Worm (Caenorhabditis elegans) whole organism, young adult: Measurements from ENCODE around the gene F53F4.1.

ENCODE experiments used
- C06A6.2 ChIP-seq: fragments of 200-800 bp; sonication (Bioruptor generic); conservative IDR thresholded peaks from 2 replicates; pipeline ENCODE4 v1.3.6; 2022; ENCODE audit warnings: missing genetic modification characterization, missing compliant biosample characterization
- F33H1.4 ChIP-seq: fragments of 200-800 bp; sonication (Bioruptor generic); IDR thresholded peaks from 2 replicates; pipeline ENCODE4 v1.3.6; 2022; ENCODE audit warnings: missing genetic modification reagents, missing genetic modification characterization, missing compliant biosample characterization
- F37B4.10 ChIP-seq: fragments of 200-800 bp; sonication (Bioruptor generic); IDR thresholded peaks from 2 replicates; pipeline ENCODE4 v1.3.6; 2022; ENCODE audit warnings: missing genetic modification characterization, missing compliant biosample characterization
- F52B5.7 ChIP-seq: sonication (generic microtip); optimal IDR thresholded peaks from 2 replicates; lab custom pipeline; 2016; ENCODE audit warnings: mild to moderate bottlenecking, missing genetic modification characterization, missing compliant biosample characterization
- F57A8.1 ChIP-seq: fragments of 200-800 bp; sonication (Bioruptor generic); optimal IDR thresholded peaks from 2 replicates; lab custom pipeline; 2018; ENCODE audit warnings: mild to moderate bottlenecking, missing genetic modification characterization, moderate library complexity, missing compliant biosample characterization
- T26A5.8 ChIP-seq: sonication (generic microtip); optimal IDR thresholded peaks from 2 replicates; lab custom pipeline; 2016; ENCODE audit warnings: missing genetic modification characterization, missing compliant biosample characterization
- Y56A3A.18 ChIP-seq: fragments of 200-800 bp; sonication (Bioruptor generic); IDR thresholded peaks from 2 replicates; pipeline ENCODE4 v1.3.6; 2022; ENCODE audit warnings: missing genetic modification reagents, missing genetic modification characterization, missing compliant biosample characterization
- Y67H2A.10 ChIP-seq: fragments of 200-800 bp; sonication (Bioruptor generic); conservative IDR thresholded peaks from 2 replicates; pipeline ENCODE4 v1.3.6; 2022; ENCODE audit warnings: missing genetic modification reagents, missing genetic modification characterization, missing compliant biosample characterization
- Y95B8A.8 ChIP-seq: fragments of 200-800 bp; sonication (Bioruptor generic); IDR thresholded peaks from 2 replicates; pipeline ENCODE4 v1.3.6; 2022; ENCODE audit warnings: missing genetic modification reagents, missing genetic modification characterization, missing compliant biosample characterization
- ama-1 ChIP-seq, 3 experiments: fragments of 150-350 bp in 1 of 3; sonication (generic microtip) in 2 of 3; optimal IDR thresholded peaks; 2 replicates each; lab custom pipeline; 2014 to 2018; ENCODE audit warnings: missing biosample characterization in 2 of 3, missing genetic modification characterization in 2 of 3, missing genetic modification reagents in 2 of 3
- atf-7 ChIP-seq: sonication (generic microtip); optimal IDR thresholded peaks from 2 replicates; lab custom pipeline; 2017; ENCODE audit warnings: mild to moderate bottlenecking, missing genetic modification characterization, missing compliant biosample characterization
- attf-5 ChIP-seq: fragments of 200-800 bp; sonication (Bioruptor generic); optimal IDR thresholded peaks from 2 replicates; lab custom pipeline; 2018; ENCODE audit warnings: mild to moderate bottlenecking, missing genetic modification characterization, missing compliant biosample characterization
- attf-6 ChIP-seq: fragments of 200-800 bp; sonication (Bioruptor generic); IDR thresholded peaks from 2 replicates; pipeline ENCODE4 v1.3.6; 2022; ENCODE audit warnings: missing genetic modification reagents, missing genetic modification characterization, missing compliant biosample characterization
- cebp-1 ChIP-seq, 2 experiments: fragments of 200-800 bp in 1 of 2; sonication (Bioruptor generic) in 1 of 2; sonication (generic microtip) in 1 of 2; IDR thresholded peaks in 1 of 2; optimal IDR thresholded peaks in 1 of 2; 2 replicates each; pipeline versions ENCODE4 v1.3.6 to Lab custom; 2017 to 2022; ENCODE audit warnings: missing compliant biosample characterization in 2 of 2, missing genetic modification characterization in 2 of 2, mild to moderate bottlenecking in 1 of 2, missing genetic modification reagents in 1 of 2, moderate library complexity in 1 of 2
- cebp-2 ChIP-seq: fragments of 200-800 bp; sonication (Bioruptor generic); IDR thresholded peaks from 2 replicates; pipeline ENCODE4 v1.3.6; 2022; ENCODE audit warnings: missing genetic modification characterization, missing compliant biosample characterization
- ceh-27 ChIP-seq: fragments of 200-800 bp; sonication (Bioruptor generic); optimal IDR thresholded peaks from 2 replicates; lab custom pipeline; 2018; ENCODE audit warnings: mild to moderate bottlenecking, missing genetic modification characterization, moderate library complexity, missing compliant biosample characterization
- chd-7 ChIP-seq: sonication (generic microtip); optimal IDR thresholded peaks from 2 replicates; lab custom pipeline; 2016; ENCODE audit warnings: mild to moderate bottlenecking, missing genetic modification characterization, moderate library complexity, missing compliant biosample characterization
- die-1 ChIP-seq: sonication (generic microtip); optimal IDR thresholded peaks from 2 replicates; lab custom pipeline; 2016; ENCODE audit warnings: missing genotype, mild to moderate bottlenecking, missing genetic modification characterization, missing compliant biosample characterization
- dox-1 ChIP-seq: fragments of 200-800 bp; sonication (Bioruptor generic); IDR thresholded peaks from 2 replicates; pipeline ENCODE4 v1.3.6; 2022; ENCODE audit warnings: missing genetic modification reagents, missing genetic modification characterization, missing compliant biosample characterization
- ekl-4 ChIP-seq: fragments of 200-800 bp; sonication (Bioruptor generic); IDR thresholded peaks from 2 replicates; pipeline ENCODE4 v1.3.6; 2022; ENCODE audit warnings: missing genetic modification reagents, missing genetic modification characterization, missing compliant biosample characterization
- gei-17 ChIP-seq: fragments of 200-800 bp; sonication (Bioruptor generic); optimal IDR thresholded peaks from 2 replicates; lab custom pipeline; 2018; ENCODE audit warnings: mild to moderate bottlenecking, missing genetic modification characterization, missing compliant biosample characterization
- hlh-12 ChIP-seq: sonication (generic microtip); optimal IDR thresholded peaks from 2 replicates; lab custom pipeline; 2016; ENCODE audit warnings: missing genetic modification characterization, missing compliant biosample characterization
- hsf-1 ChIP-seq: fragments of 200-800 bp; sonication (Bioruptor generic); IDR thresholded peaks from 2 replicates; pipeline ENCODE4 v1.3.6; 2022; ENCODE audit warnings: missing genetic modification reagents, missing genetic modification characterization, missing compliant biosample characterization
- let-526 ChIP-seq: fragments of 200-800 bp; sonication (Bioruptor generic); IDR thresholded peaks from 2 replicates; pipeline ENCODE4 v1.3.6; 2022; ENCODE audit warnings: missing genetic modification reagents, missing genetic modification characterization, missing compliant biosample characterization
- let-607 ChIP-seq, 2 experiments: fragments of 200-800 bp in 1 of 2; sonication (Bioruptor generic) in 1 of 2; sonication (generic microtip) in 1 of 2; optimal IDR thresholded peaks; 2 replicates each; lab custom pipeline; 2016 to 2018; ENCODE audit warnings: mild to moderate bottlenecking in 2 of 2, missing compliant biosample characterization in 2 of 2, missing genetic modification characterization in 2 of 2, moderate library complexity in 2 of 2, missing genotype in 1 of 2
- lin-26 ChIP-seq: fragments of 200-800 bp; sonication (Bioruptor generic); IDR thresholded peaks from 2 replicates; pipeline ENCODE4 v1.3.6; 2022; ENCODE audit warnings: missing genetic modification reagents, missing genetic modification characterization, missing compliant biosample characterization
- lin-35 ChIP-seq, 3 experiments: fragments of 150-350 bp in 2 of 3; sonication (generic microtip) in 1 of 3; optimal IDR thresholded peaks; 2 replicates each; lab custom pipeline; 2014 to 2018; ENCODE audit warnings: missing biosample characterization in 3 of 3, missing genetic modification characterization in 3 of 3, missing genetic modification reagents in 3 of 3
- lin-40 ChIP-seq: sonication (generic microtip); optimal IDR thresholded peaks from 2 replicates; lab custom pipeline; 2016; ENCODE audit warnings: missing genetic modification characterization, mild to moderate bottlenecking, missing compliant biosample characterization, missing genotype, missing genetic modification reagents
- lir-1 ChIP-seq: fragments of 200-800 bp; sonication (Bioruptor generic); conservative IDR thresholded peaks from 2 replicates; pipeline ENCODE4 v1.3.6; 2022; ENCODE audit warnings: missing genetic modification reagents, missing genetic modification characterization, missing compliant biosample characterization
- lsl-1 ChIP-seq: fragments of 200-800 bp; sonication (Bioruptor generic); optimal IDR thresholded peaks from 2 replicates; lab custom pipeline; 2018; ENCODE audit warnings: mild to moderate bottlenecking, missing genetic modification characterization, moderate library complexity, missing compliant biosample characterization
- madf-6 ChIP-seq: fragments of 200-800 bp; sonication (Bioruptor generic); IDR thresholded peaks from 2 replicates; pipeline ENCODE4 v1.3.6; 2022; ENCODE audit warnings: missing genetic modification reagents, missing genetic modification characterization, missing compliant biosample characterization
- mcd-1 ChIP-seq: fragments of 200-800 bp; sonication (Bioruptor generic); IDR thresholded peaks from 2 replicates; pipeline ENCODE4 v1.3.6; 2022; ENCODE audit warnings: missing genetic modification reagents, missing genetic modification characterization, missing compliant biosample characterization
- mes-4 ChIP-seq: sonication (generic microtip); optimal IDR thresholded peaks from 2 replicates; lab custom pipeline; 2016; ENCODE audit warnings: missing genotype, missing genetic modification characterization, missing compliant biosample characterization
- repo-1 ChIP-seq: sonication (generic microtip); optimal IDR thresholded peaks from 2 replicates; lab custom pipeline; 2017; ENCODE audit warnings: mild to moderate bottlenecking, missing genetic modification characterization, missing compliant biosample characterization
- sea-2 ChIP-seq: fragments of 200-800 bp; sonication (Bioruptor generic); IDR thresholded peaks from 2 replicates; pipeline ENCODE4 v1.3.6; 2022; ENCODE audit warnings: missing genetic modification characterization, missing compliant biosample characterization
- snpc-1.1 ChIP-seq: sonication (generic microtip); optimal IDR thresholded peaks from 2 replicates; lab custom pipeline; 2017; ENCODE audit warnings: missing genetic modification characterization, mild to moderate bottlenecking, missing compliant biosample characterization, antibody characterized with exemption, moderate library complexity, missing genotype, missing genetic modification reagents; ENCODE audit not compliant: insufficient read depth
- snpc-3.4 ChIP-seq: sonication (generic microtip); optimal IDR thresholded peaks from 2 replicates; lab custom pipeline; 2017; ENCODE audit warnings: missing genetic modification characterization, mild to moderate bottlenecking, missing compliant biosample characterization, antibody characterized with exemption, moderate library complexity, missing genotype, missing genetic modification reagents
- snpc-4 ChIP-seq, 5 experiments: fragments of 150-350 bp in 1 of 5; sonication (generic microtip) in 4 of 5; optimal IDR thresholded peaks; 2 replicates each; lab custom pipeline; 2014 to 2018; ENCODE audit warnings: missing genetic modification characterization in 5 of 5, missing biosample characterization in 3 of 5, antibody characterized with exemption in 2 of 5, mild to moderate bottlenecking in 2 of 5, missing compliant biosample characterization in 2 of 5, missing genotype in 2 of 5, moderate library complexity in 2 of 5, missing genetic modification reagents in 1 of 5
- tbp1 ChIP-seq: fragments of 200-800 bp; sonication (Bioruptor generic); optimal IDR thresholded peaks from 2 replicates; lab custom pipeline; 2018; ENCODE audit warnings: mild to moderate bottlenecking, missing genetic modification characterization, missing compliant biosample characterization
- tlf-1 ChIP-seq: fragments of 200-800 bp; sonication (Bioruptor generic); optimal IDR thresholded peaks from 2 replicates; lab custom pipeline; 2018; ENCODE audit warnings: mild to moderate bottlenecking, missing genetic modification characterization, missing compliant biosample characterization
- xnd-1 ChIP-seq: sonication (generic microtip); optimal IDR thresholded peaks from 2 replicates; lab custom pipeline; 2016; ENCODE audit warnings: missing genotype, missing genetic modification reagents, missing genetic modification characterization, missing compliant biosample characterization
- ztf-26 ChIP-seq: sonication (generic microtip); optimal IDR thresholded peaks from 2 replicates; lab custom pipeline; 2017; ENCODE audit warnings: missing genetic modification characterization, missing compliant biosample characterization

Gene F53F4.1

DNA sequence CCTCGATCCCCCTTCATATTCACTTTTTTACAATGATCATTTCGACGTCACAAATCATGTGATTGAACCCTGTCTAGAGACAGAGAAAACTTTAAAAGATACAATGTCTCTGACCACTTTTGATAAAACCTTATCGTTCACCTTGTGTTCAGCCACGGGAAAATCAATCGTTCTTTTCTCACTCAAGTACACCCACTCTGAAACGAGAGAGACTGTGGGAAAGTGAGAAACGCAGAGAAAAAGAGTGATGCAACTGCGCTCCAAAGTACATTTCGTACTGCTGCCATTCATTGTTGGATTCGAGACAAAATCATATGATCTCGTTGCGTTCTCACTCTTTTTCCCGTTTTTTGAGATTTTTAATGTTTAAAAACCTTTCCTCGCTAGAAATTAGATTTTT is 19.4 kb upstream of the F53F4.1 start (continued):
- TF ChIP-seq ama-1 (optimal IDR thresholded peaks at IDR 0.05; lab: Kevin White, UChicago) (peak; percentile 18), ama-1 (GFP tag; optimal IDR thresholded peaks at IDR 0.05; lab: Kevin White, UChicago) (no peak), lin-35 (GFP tag; optimal IDR thresholded peaks at IDR 0.05; lab: Kevin White, UChicago) (peak in 1 of 3 experiments; percentile 35), F33H1.4 (GFP tag; lab: Robert Waterston, UW) (peak; percentile 22; the same call in 1 of the 2 replicates)

DNA sequence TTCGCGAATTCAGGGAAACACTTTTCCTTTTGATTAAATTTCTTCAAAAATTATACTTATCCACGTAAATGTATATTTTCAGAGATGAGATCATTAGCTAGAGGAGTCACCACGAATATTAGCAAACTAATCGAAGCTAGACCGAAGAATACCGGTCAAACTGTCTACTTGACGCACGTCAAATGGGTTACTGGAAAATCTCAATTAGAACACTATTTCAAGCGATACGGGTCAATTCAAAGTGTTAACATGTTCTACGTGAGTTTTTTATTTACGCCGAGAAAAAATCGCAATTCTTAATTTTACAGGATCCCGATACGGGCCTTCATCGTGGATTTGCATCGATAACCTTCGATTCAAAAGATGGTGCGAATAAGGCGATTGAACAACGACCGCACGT is 18.8 kb upstream of the F53F4.1 start, which contains the start of gene slrp-1:
Gene slrp-1 (plus strand): TSS at position 83 of the 400 bp plus-strand sequence.
- TF ChIP-seq dox-1 (GFP tag; lab: Robert Waterston, UW) (peak; percentile 16; the same call in 1 of the 2 replicates), ceh-27 (GFP tag; lab: Kevin White, UChicago) (no peak), lir-1 (GFP tag; lab: Robert Waterston, UW) (0 out of 2 replicates have a peak, but pooled peaks have one; percentile 15), ekl-4 (GFP tag; lab: Robert Waterston, UW) (0 out of 2 replicates have a peak, but pooled peaks have one; percentile 21)

ce11 chrV:13566967-13567366 is 17.6 kb upstream of the F53F4.1 start:
- TF ChIP-seq mcd-1, result peak; percentile 72
- TF ChIP-seq snpc-4 (GFP tag; optimal IDR thresholded peaks at IDR 0.05; lab: Kevin White, UChicago), result no peak
- TF ChIP-seq snpc-4 (tag; optimal IDR thresholded peaks at IDR 0.05; lab: Kevin White, UChicago), result peak in 2 of 4 experiments; percentile 35 to 48
- no peak for TF ChIP-seq xnd-1 (tag; lab: Kevin White, UChicago)
- 0 out of 2 replicates have a peak, but pooled peaks have one; percentile 71 for TF ChIP-seq Y95B8A.8 (GFP tag; lab: Robert Waterston, UW)
- no peak for TF ChIP-seq lsl-1 (GFP tag; lab: Kevin White, UChicago)
- TF ChIP-seq attf-5 (GFP tag; lab: Kevin White, UChicago), result peak; percentile 23
- TF ChIP-seq Y56A3A.18 (GFP tag; lab: Robert Waterston, UW), result peak; percentile 86
- TF ChIP-seq hsf-1 (GFP tag; lab: Robert Waterston, UW), result peak; percentile 46; the same call in 1 of the 2 replicates
- no peak for TF ChIP-seq snpc-3.4
- no peak for TF ChIP-seq lin-26
- peak in 1 of 2 experiments; percentile 70 for TF ChIP-seq let-607 (tag; optimal IDR thresholded peaks at IDR 0.05; lab: Kevin White, UChicago)
- peak; percentile 59 for TF ChIP-seq ztf-26
- peak; percentile 37 for TF ChIP-seq hlh-12
- peak; percentile 70 for TF ChIP-seq T26A5.8
- no peak for TF ChIP-seq Y67H2A.10 (GFP tag; lab: Robert Waterston, UW)
- TF ChIP-seq lin-40 (tag; lab: Kevin White, UChicago), result peak; percentile 59
- TF ChIP-seq snpc-1.1 (tag; lab: Kevin White, UChicago), result no peak
- TF ChIP-seq cebp-1 (GFP tag; IDR thresholded peaks at IDR 0.05; lab: Robert Waterston, UW), result no peak
- peak; percentile 47 for TF ChIP-seq cebp-1 (tag; optimal IDR thresholded peaks at IDR 0.05; lab: Kevin White, UChicago)
- TF ChIP-seq die-1, result peak; percentile 55
- TF ChIP-seq attf-6 (GFP tag; lab: Robert Waterston, UW), result 0 out of 2 replicates have a peak, but pooled peaks have one; percentile 39
- no peak for TF ChIP-seq gei-17 (GFP tag; lab: Kevin White, UChicago)
- TF ChIP-seq lir-1 (GFP tag; lab: Robert Waterston, UW), result no peak
- peak; percentile 51 for TF ChIP-seq madf-6
- TF ChIP-seq sea-2 (GFP tag; lab: Robert Waterston, UW), result no peak
- TF ChIP-seq let-526, result 0 out of 2 replicates have a peak, but pooled peaks have one; percentile 11
- TF ChIP-seq C06A6.2, result peak; percentile 53
- peak; percentile 65 for TF ChIP-seq chd-7 (tag; lab: Kevin White, UChicago)
- peak; percentile 83 for TF ChIP-seq tlf-1 (GFP tag; lab: Kevin White, UChicago)
- peak; percentile 5 for TF ChIP-seq tbp1 (GFP tag; lab: Kevin White, UChicago)
- peak; percentile 43; the same call in 1 of the 2 replicates for TF ChIP-seq cebp-2 (GFP tag; lab: Robert Waterston, UW)
- no peak for TF ChIP-seq F37B4.10 (GFP tag; lab: Robert Waterston, UW)
- peak; percentile 77 for TF ChIP-seq repo-1 (tag; lab: Kevin White, UChicago)
- peak; percentile 74 for TF ChIP-seq atf-7
- TF ChIP-seq F57A8.1 (GFP tag; lab: Kevin White, UChicago), result no peak
- no peak for TF ChIP-seq lin-35 (GFP tag; optimal IDR thresholded peaks at IDR 0.05; lab: Kevin White, UChicago)
- TF ChIP-seq F52B5.7 (tag; lab: Kevin White, UChicago), result peak; percentile 76
- no peak for TF ChIP-seq mes-4
